Fruit fly (Drosophila melanogaster): ENCODE measurements around the gene kay.

- TF ChIP-seq CG11762 (GFP tag; optimal IDR thresholded peaks at IDR 0.05; ENCODE audit: insufficient read depth) (no peak), Lpt (GFP tag; optimal IDR thresholded peaks at IDR 0.05) (no peak), Sox102F (GFP tag; optimal IDR thresholded peaks at IDR 0.05) (no peak), CG6854 (GFP tag; optimal IDR thresholded peaks at IDR 0.05) (no peak), esn (GFP tag; optimal IDR thresholded peaks at IDR 0.05) (no peak)
Observed at dm6 chr3R:29838751-29839150, 73.0 kb downstream of the kay start.

Measured in whole organism, prepupa.